Fruit fly (Drosophila melanogaster) whole organism, embryonic: ENCODE data around the gene Hesr.
A peak's percentile ranks its signal among the peaks of the same experiment; 100 is the strongest.

Source experiments
- Adf1 ChIP-seq: fragments of 200-800 bp; sonication (Bioruptor generic); IDR thresholded peaks from 2 replicates; pipeline ENCODE4 v1.3.6; 2022; ENCODE audit warnings: missing biosample characterization, missing genetic modification characterization
- Atf6 ChIP-seq: fragments of 200-800 bp; sonication (Bioruptor generic); IDR thresholded peaks from 2 replicates; pipeline ENCODE4 v1.3.6; 2022; ENCODE audit warnings: missing biosample characterization, missing genetic modification characterization
- BEAF-32 ChIP-seq: fragments of 200-800 bp; sonication (Bioruptor generic); optimal IDR thresholded peaks from 3 replicates; lab custom pipeline; 2017; ENCODE audit warnings: missing biosample characterization, missing genetic modification characterization, mild to moderate bottlenecking, moderate library complexity, missing genetic modification reagents
- CG14860 ChIP-seq: fragments of 200-800 bp; sonication (Bioruptor generic); IDR thresholded peaks from 3 replicates; pipeline ENCODE4 v1.3.6; 2022; ENCODE audit warnings: missing biosample characterization, missing genetic modification characterization; ENCODE audit not compliant: partially characterized antibody
- CG15073 ChIP-seq: fragments of 200-800 bp; sonication (Bioruptor generic); optimal IDR thresholded peaks from 2 replicates; lab custom pipeline; 2016; ENCODE audit warnings: missing biosample characterization, missing genetic modification characterization
- CG16813 ChIP-seq: fragments of 200-800 bp; sonication (Bioruptor generic); IDR thresholded peaks from 3 replicates; pipeline ENCODE4 v1.3.6; 2022; ENCODE audit warnings: missing biosample characterization, missing genetic modification characterization; ENCODE audit not compliant: partially characterized antibody
- CG2199 ChIP-seq: fragments of 200-800 bp; sonication (Bioruptor generic); IDR thresholded peaks from 3 replicates; pipeline ENCODE4 v1.3.6; 2022; ENCODE audit warnings: missing biosample characterization, missing genetic modification characterization
- CG34422 ChIP-seq: fragments of 200-800 bp; sonication (Bioruptor generic); IDR thresholded peaks from 3 replicates; pipeline ENCODE4 v1.3.6; 2022; ENCODE audit warnings: missing biosample characterization, missing genetic modification characterization
- CG4707 ChIP-seq: fragments of 200-800 bp; sonication (Bioruptor generic); optimal IDR thresholded peaks from 2 replicates; lab custom pipeline; 2018; ENCODE audit warnings: missing biosample characterization, mild to moderate bottlenecking, missing genetic modification characterization, moderate library complexity
- CG8290 ChIP-seq, 3 experiments: fragments of 200-800 bp; sonication (Bioruptor generic); optimal IDR thresholded peaks; 2 replicates each; lab custom pipeline; 2016 to 2019; ENCODE audit warnings: missing biosample characterization in 3 of 3, missing genetic modification characterization in 3 of 3, mild to moderate bottlenecking in 2 of 3, moderate library complexity in 1 of 3
- CTCF ChIP-seq: fragments of 200-800 bp; sonication (Bioruptor generic); optimal IDR thresholded peaks from 2 replicates; lab custom pipeline; 2017; ENCODE audit warnings: missing biosample characterization, mild to moderate bottlenecking, missing genetic modification characterization, moderate library complexity
- Deaf1 ChIP-seq: fragments of 200-800 bp; optimal IDR thresholded peaks from 3 replicates; lab custom pipeline; 2019; ENCODE audit warnings: missing biosample characterization, mild to moderate bottlenecking, missing genetic modification characterization, moderate library complexity
- Fer3 ChIP-seq: fragments of 200-800 bp; sonication (Bioruptor generic); optimal IDR thresholded peaks from 2 replicates; lab custom pipeline; 2018; ENCODE audit warnings: missing biosample characterization, mild to moderate bottlenecking, missing genetic modification characterization, moderate library complexity
- Hr39 ChIP-seq: fragments of >200 bp; optimal IDR thresholded peaks from 2 replicates; lab custom pipeline; 2017
- Hr78 ChIP-seq, 2 experiments: fragments of 200-800 bp in 1 of 2; fragments of >200 bp in 1 of 2; sonication (Bioruptor generic) in 1 of 2; optimal IDR thresholded peaks; 2 replicates each; lab custom pipeline; 2017 to 2019; ENCODE audit warnings: missing biosample characterization in 2 of 2, missing genetic modification characterization in 2 of 2, mild to moderate bottlenecking in 1 of 2, moderate library complexity in 1 of 2
- Jarid2 ChIP-seq: fragments of 200-800 bp; sonication (Bioruptor generic); optimal IDR thresholded peaks from 3 replicates; lab custom pipeline; 2017; ENCODE audit warnings: mild to moderate bottlenecking, missing biosample characterization, missing genetic modification reagents, missing genetic modification characterization
- Med ChIP-seq: fragments of 200-800 bp; sonication (Bioruptor generic); peaks from one replicate; lab custom pipeline; 2016; ENCODE audit warnings: missing biosample characterization, missing genetic modification characterization, mild to moderate bottlenecking, inconsistent platforms, moderate library complexity
- Nf-YB ChIP-seq: fragments of 200-800 bp; sonication (Bioruptor generic); optimal IDR thresholded peaks from 3 replicates; lab custom pipeline; 2019; ENCODE audit warnings: missing biosample characterization, mild to moderate bottlenecking, missing genetic modification characterization, moderate library complexity
- Sox100B ChIP-seq: fragments of 200-800 bp; sonication (Bioruptor generic); optimal IDR thresholded peaks from 3 replicates; lab custom pipeline; 2018; ENCODE audit warnings: missing biosample characterization, mild to moderate bottlenecking, missing genetic modification characterization
- al ChIP-seq: fragments of 200-800 bp; sonication (Bioruptor generic); IDR thresholded peaks from 2 replicates; pipeline ENCODE4 v1.3.6; 2022; ENCODE audit warnings: missing biosample characterization, missing genetic modification characterization
- cg ChIP-seq: fragments of 200-800 bp; sonication (Bioruptor generic); optimal IDR thresholded peaks from 3 replicates; lab custom pipeline; 2019; ENCODE audit warnings: missing biosample characterization, mild to moderate bottlenecking, missing genetic modification characterization, moderate library complexity
- cwo ChIP-seq: fragments of 200-800 bp; sonication (Bioruptor generic); optimal IDR thresholded peaks from 3 replicates; lab custom pipeline; 2017; ENCODE audit warnings: missing biosample characterization, missing genetic modification characterization, mild to moderate bottlenecking, moderate library complexity, missing genetic modification reagents
- dpn ChIP-seq, 2 experiments: fragments of 200-800 bp; sonication (Bioruptor generic); optimal IDR thresholded peaks; 3 replicates each; lab custom pipeline; 2016; ENCODE audit warnings: missing biosample characterization in 2 of 2, missing genetic modification characterization in 2 of 2
- gem ChIP-seq: fragments of 200-800 bp; sonication (Bioruptor generic); optimal IDR thresholded peaks from 2 replicates; lab custom pipeline; 2019; ENCODE audit warnings: missing biosample characterization, mild to moderate bottlenecking, missing genetic modification characterization, moderate library complexity
- grn ChIP-seq: fragments of 200-800 bp; sonication (Bioruptor generic); optimal IDR thresholded peaks from 3 replicates; lab custom pipeline; 2017; ENCODE audit warnings: missing biosample characterization, missing genetic modification characterization
- hth ChIP-seq: fragments of >200 bp; optimal IDR thresholded peaks from 2 replicates; lab custom pipeline; 2017; ENCODE audit warnings: inconsistent platforms
- lab ChIP-seq: fragments of 200-800 bp; sonication (Bioruptor generic); optimal IDR thresholded peaks from 3 replicates; lab custom pipeline; 2017; ENCODE audit warnings: missing biosample characterization, missing genetic modification characterization, mild to moderate bottlenecking, moderate library complexity, missing genetic modification reagents
- otp ChIP-seq: fragments of 200-800 bp; sonication (Bioruptor generic); IDR thresholded peaks from 3 replicates; pipeline ENCODE4, ENCODE4 v1.3.6; 2022; ENCODE audit warnings: missing biosample characterization, missing genetic modification characterization
- pfk ChIP-seq: fragments of 200-800 bp; sonication (Bioruptor generic); optimal IDR thresholded peaks from 2 replicates; lab custom pipeline; 2018; ENCODE audit warnings: missing biosample characterization, mild to moderate bottlenecking, missing genetic modification characterization, moderate library complexity
- prd ChIP-seq, 3 experiments: fragments of >200 bp in 2 of 3; fragments of 200-800 bp in 1 of 3; sonication (Bioruptor generic) in 1 of 3; optimal IDR thresholded peaks in 2 of 3; IDR thresholded peaks in 1 of 3; 2 replicates in 2 of 3; 3 replicates in 1 of 3; pipeline versions ENCODE4 v1.3.6 to Lab custom; 2017 to 2022; ENCODE audit warnings: missing biosample characterization in 1 of 3, missing genetic modification characterization in 1 of 3
- row ChIP-seq: fragments of 200-800 bp; sonication (Bioruptor generic); IDR thresholded peaks from 3 replicates; pipeline ENCODE4 v1.3.6; 2022; ENCODE audit warnings: missing biosample characterization, missing genetic modification characterization
- sens ChIP-seq: fragments of 200-800 bp; sonication (Bioruptor generic); peaks from one replicate; lab custom pipeline; 2016; ENCODE audit warnings: missing biosample characterization, missing genetic modification characterization
- seq ChIP-seq: fragments of 200-800 bp; sonication (Bioruptor generic); IDR thresholded peaks from 2 replicates; pipeline ENCODE4 v1.3.6; 2022; ENCODE audit warnings: missing biosample characterization, missing genetic modification characterization
- so ChIP-seq: fragments of 200-800 bp; sonication (Bioruptor generic); IDR thresholded peaks from 3 replicates; pipeline ENCODE4 v1.3.6; 2022; ENCODE audit warnings: missing biosample characterization, missing genetic modification characterization
- sqz ChIP-seq: fragments of 200-800 bp; sonication (Bioruptor generic); optimal IDR thresholded peaks from 3 replicates; lab custom pipeline; 2018; ENCODE audit warnings: missing biosample characterization, mild to moderate bottlenecking, missing genetic modification characterization
- sug ChIP-seq: fragments of 200-800 bp; optimal IDR thresholded peaks from 2 replicates; lab custom pipeline; 2019; ENCODE audit warnings: missing biosample characterization, mild to moderate bottlenecking, missing genetic modification characterization, moderate library complexity

The Hesr gene

DNA sequence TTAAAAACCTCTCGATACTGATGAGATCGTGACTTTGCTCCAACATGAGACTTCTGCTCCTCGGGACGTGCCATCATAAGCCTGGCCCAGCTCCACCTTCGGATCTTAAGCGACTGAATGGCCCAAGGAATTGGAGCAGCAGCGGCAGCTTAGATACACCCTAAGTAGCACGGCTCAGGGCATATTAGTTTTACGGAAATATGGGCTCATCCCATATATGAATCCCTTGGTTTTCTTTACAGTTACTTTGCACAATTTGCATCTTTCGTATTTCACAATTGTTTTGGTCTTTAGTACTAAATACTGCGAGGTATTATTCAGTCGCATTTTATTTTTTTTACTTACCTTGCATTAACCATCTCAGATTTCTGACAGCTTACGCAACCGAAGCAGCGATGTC is at the start of gene Hesr:
Hesr (minus strand) TSS at position 101 of the 400 bp plus-strand sequence.
- TF ChIP-seq CG34422 (GFP tag; lab: Robert Waterston, UW) (0 out of 3 replicates have a peak, but pooled peaks have one; percentile 16), BEAF-32 (GFP tag; lab: Kevin White, UChicago) (no peak), prd (optimal IDR thresholded peaks at IDR 0.05; lab: Kevin White, UChicago) (no peak), prd (GFP tag; IDR thresholded peaks at IDR 0.05; lab: Robert Waterston, UW) (peak; percentile 30; the same call in 2 of the 3 replicates), sens (GFP tag; lab: Kevin White, UChicago) (peak; percentile 29), gem (tag; lab: Kevin White, UChicago) (peak; percentile 6)

DNA sequence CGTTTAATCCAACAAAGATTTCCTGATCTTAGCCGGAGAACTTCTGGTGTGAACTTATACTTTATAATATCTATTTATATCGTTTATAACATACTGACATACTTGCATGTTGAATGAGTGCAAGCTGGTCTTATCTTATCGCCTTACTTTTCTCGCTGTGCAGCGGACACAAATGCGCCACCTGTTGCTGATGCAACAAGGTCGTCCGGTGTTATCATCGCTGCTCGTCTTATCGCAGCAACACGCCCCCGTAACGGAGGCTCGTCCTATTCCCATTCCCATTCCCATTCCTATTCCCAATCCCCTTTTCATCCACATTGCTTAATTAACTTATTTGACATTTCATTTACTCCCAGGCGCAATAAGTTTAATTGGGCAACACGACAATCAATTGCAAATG is 49.5 kb upstream of the Hesr start:
- TF ChIP-seq CTCF = peak; percentile 81
- no peak for TF ChIP-seq Jarid2

dm6 chrX:18253773-18254172 is 48.8 kb upstream of the Hesr start:
- peak; percentile 6 for TF ChIP-seq cwo
- TF ChIP-seq sens (GFP tag; lab: Kevin White, UChicago) = peak; percentile 45
- no peak for TF ChIP-seq Atf6 (GFP tag; lab: Robert Waterston, UW)
- 0 out of 3 replicates have a peak, but pooled peaks have one; percentile 17 for TF ChIP-seq CG2199 (GFP tag; lab: Robert Waterston, UW)
- peak; percentile 61 for TF ChIP-seq Med

- peak; percentile 81 for TF ChIP-seq Hr39
- TF ChIP-seq al = no peak
- TF ChIP-seq, all 482 proteins: peak for 1
These were observed 47.0 kb upstream of the Hesr start for dm6 chrX:18251910-18252309.

dm6 chrX:18248267-18248666 is 43.3 kb upstream of the Hesr start:
- no peak for TF ChIP-seq CG16813 (GFP tag; lab: Robert Waterston, UW)
- TF ChIP-seq seq (GFP tag; lab: Robert Waterston, UW) = no peak
- no peak for TF ChIP-seq CG14860 (GFP tag; lab: Robert Waterston, UW)
- peak; percentile 42 for TF ChIP-seq Deaf1 (tag; lab: Kevin White, UChicago)
- peak; percentile 6 for TF ChIP-seq lab (GFP tag; lab: Kevin White, UChicago)
- TF ChIP-seq Fer3 (tag; lab: Kevin White, UChicago) = no peak
- peak; percentile 80 for TF ChIP-seq cwo
- peak in 1 of 2 experiments; percentile 27 for TF ChIP-seq Hr78 (GFP tag; optimal IDR thresholded peaks at IDR 0.05; lab: Kevin White, UChicago)
- TF ChIP-seq otp (GFP tag; lab: Robert Waterston, UW) = no peak
- TF ChIP-seq pfk (GFP tag; lab: Kevin White, UChicago) = peak; percentile 79

dm6 chrX:18246842-18247241 is 41.9 kb upstream of the Hesr start:
- TF ChIP-seq sug (tag; lab: Kevin White, UChicago) (peak; percentile 30), sqz (GFP tag; lab: Kevin White, UChicago) (peak; percentile 10), CG4707 (GFP tag; lab: Kevin White, UChicago) (peak; percentile 65), Adf1 (GFP tag; lab: Robert Waterston, UW) (peak; percentile 16; the same call in 1 of the 2 replicates), hth (lab: Kevin White, UChicago) (no peak), row (GFP tag; lab: Robert Waterston, UW) (peak; percentile 53; the same call in 2 of the 3 replicates), Deaf1 (tag; lab: Kevin White, UChicago) (peak; percentile 3), CG15073 (GFP tag; lab: Kevin White, UChicago) (no peak), lab (GFP tag; lab: Kevin White, UChicago) (peak; percentile 4), grn (GFP tag; lab: Kevin White, UChicago) (peak; percentile 70), cwo (peak; percentile 29), so (no peak), Med (peak; percentile 69), Hr78 (GFP tag; optimal IDR thresholded peaks at IDR 0.05; lab: Kevin White, UChicago) (peak in 1 of 2 experiments; percentile 70), Sox100B (no peak), Nf-YB (GFP tag; lab: Kevin White, UChicago) (peak; percentile 24), cg (peak; percentile 16), dpn (GFP tag; optimal IDR thresholded peaks at IDR 0.05; lab: Kevin White, UChicago) (no peak), CG8290 (GFP tag; optimal IDR thresholded peaks at IDR 0.05; lab: Kevin White, UChicago) (no peak), CG8290 (tag; optimal IDR thresholded peaks at IDR 0.05; lab: Kevin White, UChicago) (no peak)
